Fruit fly (Drosophila melanogaster): Measurements from ENCODE around the gene CG8607.

CG8607 gene

dm6 chr3L:7356386-7357117 is 36.7 kb downstream of the CG8607 start, which contains the start of gene CTCF (continued):
- no peak for TF ChIP-seq ems (GFP tag; optimal IDR thresholded peaks at IDR 0.05)
- TF ChIP-seq Med (GFP tag), result peak; percentile 88
- peak; percentile 72 for TF ChIP-seq CG17829 (tag; optimal IDR thresholded peaks at IDR 0.05)
- TF ChIP-seq Asciz (GFP tag; optimal IDR thresholded peaks at IDR 0.05), result peak; percentile 53
- peak; percentile 9 for TF ChIP-seq lab (GFP tag; optimal IDR thresholded peaks at IDR 0.05)
- peak; percentile 3 for TF ChIP-seq CG1602 (GFP tag; optimal IDR thresholded peaks at IDR 0.05)
- TF ChIP-seq nerfin-1 (tag; optimal IDR thresholded peaks at IDR 0.05), result peak; percentile 100
- no peak for TF ChIP-seq CG3281 (GFP tag; optimal IDR thresholded peaks at IDR 0.05)
- TF ChIP-seq hb (GFP tag; IDR thresholded peaks at IDR 0.05; ENCODE audit: partially characterized antibody), result peak; percentile 65; the same call in 2 of the 3 replicates
- TF ChIP-seq CG30403 (GFP tag; optimal IDR thresholded peaks at IDR 0.05), result peak; percentile 43
- TF ChIP-seq otp (GFP tag; IDR thresholded peaks at IDR 0.05), result no peak
- no peak; the same call in 1 of the 2 replicates for TF ChIP-seq CG4730 (GFP tag; IDR thresholded peaks at IDR 0.05)
- TF ChIP-seq pfk (GFP tag; optimal IDR thresholded peaks at IDR 0.05), result peak; percentile 16
- no peak; the same call in 1 of the 3 replicates for TF ChIP-seq Opbp (GFP tag; IDR thresholded peaks at IDR 0.05; ENCODE audit: partially characterized antibody)
- no peak for TF ChIP-seq CG3407 (GFP tag; optimal IDR thresholded peaks at IDR 0.05)
- no peak for TF ChIP-seq pan (optimal IDR thresholded peaks at IDR 0.05)
- TF ChIP-seq pan (GFP tag; optimal IDR thresholded peaks at IDR 0.05 in 1 of 2, IDR thresholded peaks at IDR 0.05 in 1 of 2), result peak in 1 of 2 experiments; percentile 68
- no peak for TF ChIP-seq CG7357 (GFP tag; IDR thresholded peaks at IDR 0.05)
- TF ChIP-seq CG15479 (GFP tag; optimal IDR thresholded peaks at IDR 0.05), result no peak
- TF ChIP-seq zen (tag; optimal IDR thresholded peaks at IDR 0.05), result peak; percentile 18
- no peak for TF ChIP-seq p53 (GFP tag; optimal IDR thresholded peaks at IDR 0.05)
- TF ChIP-seq sc (optimal IDR thresholded peaks at IDR 0.05), result no peak
- no peak for TF ChIP-seq sc (GFP tag; optimal IDR thresholded peaks at IDR 0.05)
- TF ChIP-seq CG6272 (GFP tag; IDR thresholded peaks at IDR 0.05), result no peak
- no peak for TF ChIP-seq CG18764 (GFP tag; optimal IDR thresholded peaks at IDR 0.05)
- peak; percentile 47 for TF ChIP-seq sug (tag; optimal IDR thresholded peaks at IDR 0.05)
- TF ChIP-seq Abd-B (GFP tag; optimal IDR thresholded peaks at IDR 0.05), result peak; percentile 14
- no peak for TF ChIP-seq Hand (GFP tag; optimal IDR thresholded peaks at IDR 0.05)
- TF ChIP-seq CG1647 (GFP tag; optimal IDR thresholded peaks at IDR 0.05), result peak; percentile 17
- no peak for TF ChIP-seq CG17568 (GFP tag; optimal IDR thresholded peaks at IDR 0.05)
- TF ChIP-seq vvl (GFP tag; IDR thresholded peaks at IDR 0.05), result peak; percentile 24; the same call in 1 of the 2 replicates
- no peak for TF ChIP-seq Atf-2 (GFP tag; optimal IDR thresholded peaks at IDR 0.05)
- TF ChIP-seq CG1233 (GFP tag; optimal IDR thresholded peaks at IDR 0.05), result peak; percentile 38
- TF ChIP-seq fu2 (GFP tag; optimal IDR thresholded peaks at IDR 0.05), result no peak
- no peak for TF ChIP-seq kay (GFP tag; optimal IDR thresholded peaks at IDR 0.05)
- no peak for TF ChIP-seq br (optimal IDR thresholded peaks at IDR 0.05)
- TF ChIP-seq CG10321 (GFP tag; IDR thresholded peaks at IDR 0.05), result no peak
- TF ChIP-seq gfzf (GFP tag; optimal IDR thresholded peaks at IDR 0.05), result peak; percentile 24
- TF ChIP-seq ap (GFP tag; IDR thresholded peaks at IDR 0.05), result no peak
- TF ChIP-seq dan (GFP tag; IDR thresholded peaks at IDR 0.05), result no peak
- TF ChIP-seq CG13624 (GFP tag; optimal IDR thresholded peaks at IDR 0.05), result peak; percentile 45
- TF ChIP-seq B-H2 (GFP tag; optimal IDR thresholded peaks at IDR 0.05), result no peak
- no peak for TF ChIP-seq cato (GFP tag; optimal IDR thresholded peaks at IDR 0.05; ENCODE audit: borderline replicate concordance)
- TF ChIP-seq CG16815 (GFP tag; optimal IDR thresholded peaks at IDR 0.05), result no peak
- TF ChIP-seq NFAT (GFP tag; IDR thresholded peaks at IDR 0.05), result peak; percentile 66
- peak; percentile 38 for TF ChIP-seq lbe (GFP tag; optimal IDR thresholded peaks at IDR 0.05)
- peak; percentile 82 for TF ChIP-seq knrl (GFP tag; IDR thresholded peaks at IDR 0.05; ENCODE audit: partially characterized antibody)
- TF ChIP-seq CTCF (GFP tag; optimal IDR thresholded peaks at IDR 0.05), result peak; percentile 100
- no peak for TF ChIP-seq Atf6 (GFP tag; IDR thresholded peaks at IDR 0.05)
- TF ChIP-seq CG2889 (GFP tag; IDR thresholded peaks at IDR 0.05), result no peak
- TF ChIP-seq CG15601 (tag; optimal IDR thresholded peaks at IDR 0.05), result peak; percentile 34
